Worm (Caenorhabditis elegans): Measurements from ENCODE around the gene ZK1320.13.

- TF ChIP-seq F13C5.2 (tag; optimal IDR thresholded peaks at IDR 0.05) (no peak), ceh-36 (tag; optimal IDR thresholded peaks at IDR 0.05) (no peak), ama-1 (optimal IDR thresholded peaks at IDR 0.05) (no peak), tbx-37 (GFP tag; conservative IDR thresholded peaks at IDR 0.05) (no peak), hmg-4 (GFP tag; optimal IDR thresholded peaks at IDR 0.05) (no peak), tbx-11 (GFP tag; IDR thresholded peaks at IDR 0.05) (no peak), ceh-13 (GFP tag; optimal IDR thresholded peaks at IDR 0.05) (no peak), flt-1 (GFP tag; IDR thresholded peaks at IDR 0.05) (no peak)
These were observed 44.3 kb upstream of the ZK1320.13 start, which contains the start of gene ZK1307.7 for ce11 chrII:9636300-9636699.

All from whole organism, early embryonic.